Worm (Caenorhabditis elegans) whole organism, mixed stage, embryonic: ENCODE data around the gene F20A1.6.
A peak's percentile ranks its signal among the peaks of the same experiment; 100 is the strongest.

Source experiments
- M03D4.4 ChIP-seq: sonication (generic microtip); optimal IDR thresholded peaks from 2 replicates; lab custom pipeline; 2017; ENCODE audit warnings: mild to moderate bottlenecking, missing genetic modification characterization, missing compliant biosample characterization
- bed-3 ChIP-seq: fragments of 200-800 bp; sonication (Bioruptor generic); optimal IDR thresholded peaks from 3 replicates; lab custom pipeline; 2018; ENCODE audit warnings: mild to moderate bottlenecking, missing genetic modification characterization, moderate library complexity, missing compliant biosample characterization
- blmp-1 ChIP-seq: fragments of 150-350 bp; optimal IDR thresholded peaks from 2 replicates; lab custom pipeline; 2014; ENCODE audit warnings: missing biosample characterization, missing genetic modification characterization
- ceh-39 ChIP-seq: fragments of 150-350 bp; optimal IDR thresholded peaks from 2 replicates; lab custom pipeline; 2014; ENCODE audit warnings: missing biosample characterization, missing genetic modification characterization
- ceh-43 ChIP-seq: fragments of 200-800 bp; sonication (Bioruptor generic); optimal IDR thresholded peaks from 2 replicates; lab custom pipeline; 2018; ENCODE audit warnings: mild to moderate bottlenecking, missing genetic modification characterization, moderate library complexity, missing compliant biosample characterization
- ceh-83 ChIP-seq: fragments of 200-800 bp; sonication (Bioruptor generic); optimal IDR thresholded peaks from 2 replicates; lab custom pipeline; 2018; ENCODE audit warnings: mild to moderate bottlenecking, missing genetic modification characterization, missing compliant biosample characterization
- ces-1 ChIP-seq: fragments of 150-350 bp; optimal IDR thresholded peaks from 2 replicates; lab custom pipeline; 2014; ENCODE audit warnings: missing biosample characterization, missing genetic modification reagents, missing genetic modification characterization
- drap-1 ChIP-seq: fragments of 200-800 bp; sonication (Bioruptor generic); optimal IDR thresholded peaks from 3 replicates; lab custom pipeline; 2018; ENCODE audit warnings: mild to moderate bottlenecking, missing genetic modification characterization, missing compliant biosample characterization
- elt-1 ChIP-seq: sonication (generic microtip); optimal IDR thresholded peaks from 2 replicates; lab custom pipeline; 2017; ENCODE audit warnings: missing genetic modification characterization, mild to moderate bottlenecking, missing compliant biosample characterization, antibody characterized with exemption, moderate library complexity, borderline replicate concordance; ENCODE audit not compliant: insufficient read depth
- flh-1 ChIP-seq: fragments of 200-800 bp; sonication (Bioruptor generic); optimal IDR thresholded peaks from 2 replicates; lab custom pipeline; 2018; ENCODE audit warnings: mild to moderate bottlenecking, missing genetic modification characterization, moderate library complexity, missing compliant biosample characterization
- ham-2 ChIP-seq: fragments of 200-800 bp; sonication (Bioruptor generic); optimal IDR thresholded peaks from 2 replicates; lab custom pipeline; 2018; ENCODE audit warnings: mild to moderate bottlenecking, missing genetic modification characterization, missing compliant biosample characterization
- hlh-1 ChIP-seq: fragments of 150-350 bp; optimal IDR thresholded peaks from 2 replicates; lab custom pipeline; 2014; ENCODE audit warnings: missing biosample characterization, missing genetic modification reagents, missing genetic modification characterization
- lin-13 ChIP-seq: fragments of 150-350 bp; optimal IDR thresholded peaks from 2 replicates; lab custom pipeline; 2014; ENCODE audit warnings: missing biosample characterization, missing genetic modification characterization
- lsy-2 ChIP-seq: fragments of 150-350 bp; optimal IDR thresholded peaks from 2 replicates; lab custom pipeline; 2014; ENCODE audit warnings: missing biosample characterization, missing genetic modification characterization
- mab-5 ChIP-seq: fragments of 150-350 bp; optimal IDR thresholded peaks from 2 replicates; lab custom pipeline; 2014; ENCODE audit warnings: missing biosample characterization, missing genetic modification characterization
- mls-2 ChIP-seq: sonication (generic microtip); optimal IDR thresholded peaks from 2 replicates; lab custom pipeline; 2016; ENCODE audit warnings: mild to moderate bottlenecking, missing genetic modification characterization, moderate library complexity, missing compliant biosample characterization
- nhr-12 ChIP-seq: fragments of 150-350 bp; optimal IDR thresholded peaks from 2 replicates; lab custom pipeline; 2014; ENCODE audit warnings: missing biosample characterization, missing genetic modification characterization
- nhr-2 ChIP-seq: fragments of 150-350 bp; optimal IDR thresholded peaks from 2 replicates; lab custom pipeline; 2014; ENCODE audit warnings: missing biosample characterization, missing genetic modification characterization
- nhr-28 ChIP-seq: fragments of 150-350 bp; optimal IDR thresholded peaks from 2 replicates; lab custom pipeline; 2014; ENCODE audit warnings: missing biosample characterization, missing genetic modification characterization
- nhr-76 ChIP-seq: sonication (generic microtip); optimal IDR thresholded peaks from 2 replicates; lab custom pipeline; 2017; ENCODE audit warnings: missing biosample characterization, missing genetic modification characterization
- pha-4 ChIP-seq: fragments of 150-350 bp; optimal IDR thresholded peaks from 2 replicates; lab custom pipeline; 2018; ENCODE audit warnings: missing biosample characterization, missing genetic modification reagents, missing genetic modification characterization
- sem-2 ChIP-seq: fragments of 200-800 bp; sonication (Bioruptor generic); optimal IDR thresholded peaks from 2 replicates; lab custom pipeline; 2018; ENCODE audit warnings: mild to moderate bottlenecking, missing genetic modification characterization, missing compliant biosample characterization
- snpc-4 ChIP-seq: fragments of 150-350 bp; optimal IDR thresholded peaks from 2 replicates; lab custom pipeline; 2014; ENCODE audit warnings: missing biosample characterization, missing genetic modification characterization
- sptf-1 ChIP-seq: sonication (generic microtip); optimal IDR thresholded peaks from 2 replicates; lab custom pipeline; 2017; ENCODE audit warnings: mild to moderate bottlenecking, missing genetic modification characterization, moderate library complexity, missing compliant biosample characterization
- tbx-8 ChIP-seq: fragments of 200-800 bp; sonication (Bioruptor generic); optimal IDR thresholded peaks from 2 replicates; lab custom pipeline; 2018; ENCODE audit warnings: mild to moderate bottlenecking, missing genetic modification characterization, moderate library complexity, missing compliant biosample characterization
- unc-39 ChIP-seq: fragments of 150-350 bp; optimal IDR thresholded peaks from 2 replicates; lab custom pipeline; 2014; ENCODE audit warnings: missing biosample characterization, missing genetic modification characterization
- unc-62 ChIP-seq: fragments of 150-350 bp; optimal IDR thresholded peaks from 2 replicates; lab custom pipeline; 2014; ENCODE audit warnings: missing biosample characterization, missing genetic modification reagents, missing genetic modification characterization
- zip-8 ChIP-seq: fragments of 150-350 bp; optimal IDR thresholded peaks from 2 replicates; lab custom pipeline; 2014; ENCODE audit warnings: missing biosample characterization, missing genetic modification characterization
- ztf-11 ChIP-seq: fragments of 150-350 bp; optimal IDR thresholded peaks from 2 replicates; lab custom pipeline; 2014; ENCODE audit warnings: missing biosample characterization, missing genetic modification characterization

The F20A1.6 gene

ce11 chrV:7047512-7047911, 20.6 kb upstream of the F20A1.6 start, which contains the start of gene F20A1.8:
TSS of gene F20A1.8 (minus strand) at chrV:7047612.
- TF ChIP-seq ceh-83 (GFP tag; lab: Kevin White, UChicago), result no peak
- TF ChIP-seq mls-2 (tag; lab: Kevin White, UChicago), result no peak
- TF ChIP-seq hlh-1 (tag; lab: Kevin White, UChicago), result no peak
- no peak for TF ChIP-seq nhr-12 (tag; lab: Kevin White, UChicago)
- no peak for TF ChIP-seq drap-1 (GFP tag; lab: Kevin White, UChicago)
- TF ChIP-seq elt-1 (tag; lab: Kevin White, UChicago), result no peak
- no peak for TF ChIP-seq unc-62 (GFP tag; lab: Kevin White, UChicago)

ce11 chrV:7046005-7046404, 19.1 kb upstream of the F20A1.6 start, which contains the start of gene F20A1.2:
TSS of gene F20A1.2 (plus strand) at chrV:7046305.
- TF ChIP-seq zip-8 (tag; lab: Kevin White, UChicago) (no peak), nhr-76 (tag; lab: Kevin White, UChicago) (no peak), ceh-83 (GFP tag; lab: Kevin White, UChicago) (no peak), unc-62 (GFP tag; lab: Kevin White, UChicago) (no peak), nhr-12 (tag; lab: Kevin White, UChicago) (no peak), lsy-2 (tag; lab: Kevin White, UChicago) (no peak), flh-1 (GFP tag; lab: Kevin White, UChicago) (no peak), hlh-1 (tag; lab: Kevin White, UChicago) (no peak), ces-1 (GFP tag; lab: Kevin White, UChicago) (no peak), elt-1 (tag; lab: Kevin White, UChicago) (no peak), mab-5 (no peak), nhr-2 (tag; lab: Kevin White, UChicago) (no peak), tbx-8 (GFP tag; lab: Kevin White, UChicago) (no peak), blmp-1 (tag; lab: Kevin White, UChicago) (no peak), ceh-43 (GFP tag; lab: Kevin White, UChicago) (no peak), ceh-39 (tag; lab: Kevin White, UChicago) (no peak), nhr-28 (tag; lab: Kevin White, UChicago) (no peak), mls-2 (tag; lab: Kevin White, UChicago) (no peak)

- no peak for TF ChIP-seq tbx-8 (GFP tag; lab: Kevin White, UChicago)
- no peak for TF ChIP-seq unc-62 (GFP tag; lab: Kevin White, UChicago)
- TF ChIP-seq nhr-2 (tag; lab: Kevin White, UChicago), result no peak
- TF ChIP-seq bed-3 (GFP tag; lab: Kevin White, UChicago), result no peak
- TF ChIP-seq nhr-12 (tag; lab: Kevin White, UChicago), result no peak
- TF ChIP-seq pha-4 (tag; lab: Kevin White, UChicago), result peak; percentile 20
These were observed 9.5 kb upstream of the F20A1.6 start, which contains the start of gene twk-11 for ce11 chrV:7036475-7036874. TSS of gene twk-11 (minus strand) at chrV:7036575.

- TF ChIP-seq lin-13 (tag; lab: Kevin White, UChicago) (no peak), unc-62 (GFP tag; lab: Kevin White, UChicago) (no peak), ceh-83 (GFP tag; lab: Kevin White, UChicago) (no peak), tbx-8 (GFP tag; lab: Kevin White, UChicago) (no peak), nhr-12 (tag; lab: Kevin White, UChicago) (no peak), ham-2 (GFP tag; lab: Kevin White, UChicago) (no peak), snpc-4 (tag; lab: Kevin White, UChicago) (no peak), elt-1 (tag; lab: Kevin White, UChicago) (no peak), drap-1 (GFP tag; lab: Kevin White, UChicago) (no peak), nhr-76 (tag; lab: Kevin White, UChicago) (no peak), unc-39 (tag; lab: Kevin White, UChicago) (no peak)
These were observed 4.0 kb downstream of the F20A1.6 start for ce11 chrV:7022981-7023380.

ce11 chrV:7021772-7022171, 5.2 kb downstream of the F20A1.6 start, which contains the start of gene F20A1.4:
TSS of gene F20A1.4 (minus strand) at chrV:7021872.
- TF ChIP-seq lsy-2 (tag; lab: Kevin White, UChicago) (no peak), snpc-4 (tag; lab: Kevin White, UChicago) (no peak), sem-2 (GFP tag; lab: Kevin White, UChicago) (no peak), unc-39 (tag; lab: Kevin White, UChicago) (no peak), ztf-11 (tag; lab: Kevin White, UChicago) (no peak), flh-1 (GFP tag; lab: Kevin White, UChicago) (no peak), mab-5 (no peak), ceh-39 (tag; lab: Kevin White, UChicago) (no peak), hlh-1 (tag; lab: Kevin White, UChicago) (no peak), ces-1 (GFP tag; lab: Kevin White, UChicago) (no peak), M03D4.4 (tag; lab: Kevin White, UChicago) (no peak), nhr-12 (tag; lab: Kevin White, UChicago) (no peak), pha-4 (tag; lab: Kevin White, UChicago) (no peak), ceh-83 (GFP tag; lab: Kevin White, UChicago) (no peak), nhr-2 (tag; lab: Kevin White, UChicago) (no peak), unc-62 (GFP tag; lab: Kevin White, UChicago) (no peak), sptf-1 (tag; lab: Kevin White, UChicago) (no peak)
